Fruit fly (Drosophila melanogaster) whole organism, embryonic: ENCODE data around the gene CG14111.
A peak's percentile ranks its signal among the peaks of the same experiment; 100 is the strongest.

Experiments
- C15 ChIP-seq: fragments of 200-800 bp; sonication (Bioruptor generic); IDR thresholded peaks from 3 replicates; pipeline ENCODE4 v1.3.6; 2022; ENCODE audit warnings: missing biosample characterization, missing genetic modification characterization
- CG1024 ChIP-seq: fragments of 200-800 bp; sonication (Bioruptor generic); IDR thresholded peaks from 2 replicates; pipeline ENCODE4 v1.3.6; 2022; ENCODE audit warnings: missing biosample characterization, missing genetic modification characterization
- CG10431 ChIP-seq: fragments of 200-800 bp; sonication (Bioruptor generic); optimal IDR thresholded peaks from 3 replicates; lab custom pipeline; 2018; ENCODE audit warnings: missing biosample characterization, mild to moderate bottlenecking, missing genetic modification characterization
- CG11456 ChIP-seq: fragments of 200-800 bp; sonication (Bioruptor generic); IDR thresholded peaks from 3 replicates; pipeline ENCODE4 v1.3.6; 2022; ENCODE audit warnings: missing biosample characterization, missing genetic modification characterization
- CG11695 ChIP-seq: fragments of 200-800 bp; sonication (Bioruptor generic); IDR thresholded peaks from 3 replicates; pipeline ENCODE4 v1.3.6; 2022; ENCODE audit warnings: missing biosample characterization, missing genetic modification characterization
- CG13123 ChIP-seq: fragments of 200-800 bp; sonication (Bioruptor generic); optimal IDR thresholded peaks from 2 replicates; lab custom pipeline; 2016; ENCODE audit warnings: missing biosample characterization, missing genetic modification characterization
- CG13775 ChIP-seq: fragments of 200-800 bp; sonication (Bioruptor generic); optimal IDR thresholded peaks from 3 replicates; lab custom pipeline; 2017; ENCODE audit warnings: missing biosample characterization, mild to moderate bottlenecking, missing genetic modification characterization
- CG14965 ChIP-seq: fragments of 200-800 bp; sonication (Bioruptor generic); optimal IDR thresholded peaks from 2 replicates; lab custom pipeline; 2016; ENCODE audit warnings: missing biosample characterization, missing genetic modification characterization, borderline replicate concordance
- CG15479 ChIP-seq: fragments of 200-800 bp; sonication (Bioruptor generic); optimal IDR thresholded peaks from 3 replicates; lab custom pipeline; 2019; ENCODE audit warnings: missing biosample characterization, mild to moderate bottlenecking, missing genetic modification characterization, moderate library complexity
- CG1603 ChIP-seq: fragments of 200-800 bp; sonication (Bioruptor generic); optimal IDR thresholded peaks from 2 replicates; lab custom pipeline; 2019; ENCODE audit warnings: missing biosample characterization, mild to moderate bottlenecking, missing genetic modification characterization, moderate library complexity
- CG31441 ChIP-seq: fragments of 200-800 bp; sonication (Bioruptor generic); IDR thresholded peaks from 2 replicates; pipeline ENCODE4 v1.3.6; 2022; ENCODE audit warnings: missing biosample characterization, missing genetic modification characterization
- CG33557 ChIP-seq: fragments of 200-800 bp; sonication (Bioruptor generic); optimal IDR thresholded peaks from 2 replicates; lab custom pipeline; 2019; ENCODE audit warnings: missing biosample characterization, mild to moderate bottlenecking, missing genetic modification characterization, moderate library complexity
- CG3838 ChIP-seq: fragments of 200-800 bp; sonication (Bioruptor generic); optimal IDR thresholded peaks from 3 replicates; lab custom pipeline; 2016; ENCODE audit warnings: missing biosample characterization, missing genetic modification characterization
- CG3995 ChIP-seq: fragments of 200-800 bp; sonication (Bioruptor generic); optimal IDR thresholded peaks from 3 replicates; lab custom pipeline; 2016; ENCODE audit warnings: missing biosample characterization, missing genetic modification characterization
- CG42726 ChIP-seq: fragments of 200-800 bp; sonication (Bioruptor generic); IDR thresholded peaks from 2 replicates; pipeline ENCODE4 v1.3.6; 2022; ENCODE audit warnings: missing biosample characterization, missing genetic modification characterization; ENCODE audit not compliant: partially characterized antibody
- CG4328 ChIP-seq: fragments of 200-800 bp; sonication (Bioruptor generic); optimal IDR thresholded peaks from 3 replicates; lab custom pipeline; 2017; ENCODE audit warnings: missing biosample characterization, missing genetic modification reagents, missing genetic modification characterization
- CG4854 ChIP-seq: fragments of 200-800 bp; sonication (Bioruptor generic); optimal IDR thresholded peaks from 2 replicates; lab custom pipeline; 2016; ENCODE audit warnings: missing biosample characterization, missing genetic modification characterization, inconsistent platforms
- CG6854 ChIP-seq: fragments of 200-800 bp; sonication (Bioruptor generic); optimal IDR thresholded peaks from 3 replicates; lab custom pipeline; 2017; ENCODE audit warnings: missing biosample characterization, mild to moderate bottlenecking, missing genetic modification characterization
- CG7839 ChIP-seq: fragments of 200-800 bp; sonication (Bioruptor generic); optimal IDR thresholded peaks from 3 replicates; lab custom pipeline; 2018; ENCODE audit warnings: missing biosample characterization, mild to moderate bottlenecking, missing genetic modification characterization, moderate library complexity
- CG8281 ChIP-seq: fragments of 200-800 bp; sonication (Bioruptor generic); optimal IDR thresholded peaks from 2 replicates; lab custom pipeline; 2018; ENCODE audit warnings: missing biosample characterization, mild to moderate bottlenecking, missing genetic modification characterization, moderate library complexity
- CG8944 ChIP-seq: fragments of 200-800 bp; sonication (Bioruptor generic); optimal IDR thresholded peaks from 3 replicates; lab custom pipeline; 2016; ENCODE audit warnings: missing biosample characterization, missing genetic modification characterization
- CG9437 ChIP-seq: fragments of 200-800 bp; sonication (Bioruptor generic); optimal IDR thresholded peaks from 2 replicates; lab custom pipeline; 2018; ENCODE audit warnings: missing biosample characterization, mild to moderate bottlenecking, missing genetic modification characterization
- Dfd ChIP-seq, 2 experiments: fragments of >200 bp; optimal IDR thresholded peaks; 2 replicates each; lab custom pipeline; 2017; ENCODE audit warnings: missing biosample characterization in 2 of 2, missing genetic modification characterization in 2 of 2
- ERR ChIP-seq: fragments of 200-800 bp; sonication (Bioruptor generic); optimal IDR thresholded peaks from 2 replicates; lab custom pipeline; 2016; ENCODE audit warnings: missing biosample characterization, missing genetic modification characterization
- Ets65A ChIP-seq: fragments of 200-800 bp; sonication (Bioruptor generic); peaks from one replicate; lab custom pipeline; 2016; ENCODE audit warnings: missing biosample characterization, missing genetic modification characterization
- GATAe ChIP-seq: fragments of 200-800 bp; sonication (Bioruptor generic); conservative IDR thresholded peaks from 2 replicates; pipeline ENCODE4 v1.3.6; 2022; ENCODE audit warnings: missing biosample characterization, missing genetic modification characterization
- HmgZ ChIP-seq: fragments of 200-800 bp; sonication (Bioruptor generic); optimal IDR thresholded peaks from 2 replicates; lab custom pipeline; 2018; ENCODE audit warnings: missing biosample characterization, mild to moderate bottlenecking, missing genetic modification characterization
- Hmx ChIP-seq: fragments of 200-800 bp; sonication (Bioruptor generic); optimal IDR thresholded peaks from 2 replicates; lab custom pipeline; 2016; ENCODE audit warnings: missing biosample characterization, missing genetic modification characterization
- Hr51 ChIP-seq, 2 experiments: fragments of 200-800 bp; sonication (Bioruptor generic); optimal IDR thresholded peaks; 2 replicates in 1 of 2; 3 replicates in 1 of 2; lab custom pipeline; 2016 to 2018; ENCODE audit warnings: missing biosample characterization in 2 of 2, missing genetic modification characterization in 2 of 2, mild to moderate bottlenecking in 1 of 2, moderate library complexity in 1 of 2
- Ravus ChIP-seq: fragments of 200-800 bp; sonication (Bioruptor generic); IDR thresholded peaks from 2 replicates; pipeline ENCODE4 v1.3.6; 2022; ENCODE audit warnings: missing biosample characterization, missing genetic modification characterization
- Sox100B ChIP-seq: fragments of 200-800 bp; sonication (Bioruptor generic); optimal IDR thresholded peaks from 3 replicates; lab custom pipeline; 2018; ENCODE audit warnings: missing biosample characterization, mild to moderate bottlenecking, missing genetic modification characterization
- Tbp ChIP-seq: fragments of >200 bp; optimal IDR thresholded peaks from 2 replicates; lab custom pipeline; 2018; ENCODE audit warnings: missing biosample characterization, missing genetic modification characterization
- Xrp1 ChIP-seq: fragments of 200-800 bp; sonication (Bioruptor generic); IDR thresholded peaks from 2 replicates; pipeline ENCODE4 v1.3.6; 2022; ENCODE audit warnings: missing biosample characterization, missing genetic modification characterization
- bab2 ChIP-seq: fragments of 200-800 bp; sonication (Bioruptor generic); optimal IDR thresholded peaks from 2 replicates; lab custom pipeline; 2016; ENCODE audit warnings: missing biosample characterization, missing genetic modification characterization
- cato ChIP-seq: fragments of 200-800 bp; sonication (Bioruptor generic); optimal IDR thresholded peaks from 2 replicates; lab custom pipeline; 2016; ENCODE audit warnings: missing biosample characterization, missing genetic modification characterization, borderline replicate concordance
- crc ChIP-seq: fragments of 200-800 bp; sonication (Bioruptor generic); optimal IDR thresholded peaks from 2 replicates; lab custom pipeline; 2016; ENCODE audit warnings: missing biosample characterization, missing genetic modification characterization
- crol ChIP-seq: fragments of 200-800 bp; sonication (Bioruptor generic); IDR thresholded peaks from 2 replicates; pipeline ENCODE4 v1.3.6; 2022; ENCODE audit warnings: missing biosample characterization, missing genetic modification characterization
- danr ChIP-seq: fragments of 200-800 bp; sonication (Bioruptor generic); IDR thresholded peaks from 2 replicates; pipeline ENCODE4 v1.3.6; 2022; ENCODE audit warnings: missing biosample characterization, missing genetic modification characterization
- dati ChIP-seq: fragments of 200-800 bp; sonication (Bioruptor generic); IDR thresholded peaks from 2 replicates; pipeline ENCODE4 v1.3.6; 2022; ENCODE audit warnings: missing biosample characterization, missing genetic modification characterization
- gcm ChIP-seq: fragments of 200-800 bp; sonication (Bioruptor generic); optimal IDR thresholded peaks from 2 replicates; lab custom pipeline; 2019; ENCODE audit warnings: missing biosample characterization, mild to moderate bottlenecking, missing genetic modification characterization, moderate library complexity
- gem ChIP-seq: fragments of 200-800 bp; sonication (Bioruptor generic); optimal IDR thresholded peaks from 2 replicates; lab custom pipeline; 2019; ENCODE audit warnings: missing biosample characterization, mild to moderate bottlenecking, missing genetic modification characterization, moderate library complexity
- gsb ChIP-seq: fragments of 200-800 bp; sonication (Bioruptor generic); IDR thresholded peaks from 2 replicates; pipeline ENCODE4 v1.3.6; 2022; ENCODE audit warnings: missing biosample characterization, missing genetic modification characterization
- h ChIP-seq: fragments of >200 bp; optimal IDR thresholded peaks from 2 replicates; lab custom pipeline; 2017
- ham ChIP-seq: fragments of 200-800 bp; sonication (Bioruptor generic); IDR thresholded peaks from 2 replicates; pipeline ENCODE4 v1.3.6; 2022; ENCODE audit warnings: missing biosample characterization, missing genetic modification characterization
- hb ChIP-seq: fragments of 200-800 bp; sonication (Bioruptor generic); IDR thresholded peaks from 3 replicates; pipeline ENCODE4 v1.3.6; 2022; ENCODE audit warnings: missing biosample characterization, missing genetic modification characterization; ENCODE audit not compliant: partially characterized antibody
- hth ChIP-seq: fragments of >200 bp; optimal IDR thresholded peaks from 2 replicates; lab custom pipeline; 2017; ENCODE audit warnings: inconsistent platforms
- lilli ChIP-seq: fragments of 200-800 bp; sonication (Bioruptor generic); optimal IDR thresholded peaks from 3 replicates; lab custom pipeline; 2016; ENCODE audit warnings: missing biosample characterization, missing genetic modification characterization
- nom ChIP-seq: fragments of 200-800 bp; sonication (Bioruptor generic); optimal IDR thresholded peaks from 2 replicates; lab custom pipeline; 2017; ENCODE audit warnings: missing biosample characterization, missing genetic modification characterization, mild to moderate bottlenecking, moderate library complexity, missing genetic modification reagents
- odd ChIP-seq: fragments of 200-800 bp; sonication (Bioruptor generic); optimal IDR thresholded peaks from 2 replicates; lab custom pipeline; 2017; ENCODE audit warnings: missing biosample characterization, mild to moderate bottlenecking, missing genetic modification characterization
- schlank ChIP-seq: fragments of 200-800 bp; sonication (Bioruptor generic); optimal IDR thresholded peaks from 2 replicates; lab custom pipeline; 2018; ENCODE audit warnings: missing biosample characterization, mild to moderate bottlenecking, missing genetic modification characterization
- sisA ChIP-seq: fragments of 200-800 bp; sonication (Bioruptor generic); IDR thresholded peaks from 2 replicates; pipeline ENCODE4 v1.3.6; 2022; ENCODE audit warnings: missing biosample characterization, missing genetic modification characterization
- sr ChIP-seq: fragments of 200-800 bp; sonication (Bioruptor generic); IDR thresholded peaks from 3 replicates; pipeline ENCODE4 v1.3.6; 2022; ENCODE audit warnings: missing biosample characterization, missing genetic modification characterization
- stc ChIP-seq: fragments of 200-800 bp; sonication (Bioruptor generic); IDR thresholded peaks from 2 replicates; pipeline ENCODE4 v1.3.6; 2022; ENCODE audit warnings: missing biosample characterization, missing genetic modification characterization

Gene CG14111

dm6 chr3L:13410999-13411398 is 33.2 kb downstream of the CG14111 start (continued):
- TF ChIP-seq Hmx (GFP tag; lab: Kevin White, UChicago) (no peak), CG8281 (tag; lab: Kevin White, UChicago) (no peak), CG13775 (GFP tag; lab: Kevin White, UChicago) (no peak), CG3838 (GFP tag; lab: Kevin White, UChicago) (no peak), CG11695 (GFP tag; lab: Robert Waterston, UW) (no peak), schlank (no peak), CG31441 (GFP tag; lab: Robert Waterston, UW) (no peak), Ravus (GFP tag; lab: Robert Waterston, UW) (no peak), Tbp (GFP tag; lab: Kevin White, UChicago) (no peak), CG4854 (GFP tag; lab: Kevin White, UChicago) (no peak), Hr51 (GFP tag; optimal IDR thresholded peaks at IDR 0.05; lab: Kevin White, UChicago) (no peak), ham (GFP tag; lab: Robert Waterston, UW) (no peak), CG10431 (GFP tag; lab: Kevin White, UChicago) (no peak), CG7839 (tag; lab: Kevin White, UChicago) (peak; percentile 54), CG33557 (GFP tag; lab: Kevin White, UChicago) (no peak), CG11456 (GFP tag; lab: Robert Waterston, UW) (peak; percentile 83), hb (GFP tag; lab: Robert Waterston, UW) (no peak), sisA (GFP tag; lab: Robert Waterston, UW) (peak; percentile 36), CG3995 (peak; percentile 77), dati (GFP tag; lab: Robert Waterston, UW) (no peak), CG6854 (GFP tag; lab: Kevin White, UChicago) (no peak), lilli (peak; percentile 39), odd (GFP tag; lab: Kevin White, UChicago) (no peak), CG42726 (GFP tag; lab: Robert Waterston, UW) (no peak; the same call in 1 of the 2 replicates), gsb (GFP tag; lab: Robert Waterston, UW) (no peak), h (lab: Kevin White, UChicago) (no peak), Sox100B (GFP tag; lab: Kevin White, UChicago) (no peak), hth (lab: Kevin White, UChicago) (no peak), gem (tag; lab: Kevin White, UChicago) (peak; percentile 54), crc (GFP tag; lab: Kevin White, UChicago) (no peak), HmgZ (tag; lab: Kevin White, UChicago) (peak; percentile 61), CG13123 (no peak), crol (GFP tag; lab: Robert Waterston, UW) (no peak), CG14965 (GFP tag; lab: Kevin White, UChicago) (no peak), C15 (GFP tag; lab: Robert Waterston, UW) (no peak), CG1024 (no peak), CG4328 (no peak), danr (GFP tag; lab: Robert Waterston, UW) (no peak), gcm (GFP tag; lab: Kevin White, UChicago) (no peak), bab2 (GFP tag; lab: Kevin White, UChicago) (peak; percentile 11), Ets65A (GFP tag; lab: Kevin White, UChicago) (peak; percentile 70), nom (GFP tag; lab: Kevin White, UChicago) (no peak), cato (GFP tag; lab: Kevin White, UChicago) (no peak), stc (GFP tag; lab: Robert Waterston, UW) (no peak), Xrp1 (GFP tag; lab: Robert Waterston, UW) (no peak), CG8944 (GFP tag; lab: Kevin White, UChicago) (peak; percentile 26), ERR (GFP tag; lab: Kevin White, UChicago) (no peak), sr (no peak), CG1603 (peak; percentile 49), Dfd (GFP tag; optimal IDR thresholded peaks at IDR 0.05; lab: Kevin White, UChicago) (no peak), CG9437 (GFP tag; lab: Kevin White, UChicago) (no peak), GATAe (GFP tag; lab: Robert Waterston, UW) (no peak), CG15479 (no peak)
